Worm (Caenorhabditis elegans) whole organism, L2 larva: ENCODE data around the gene D2045.7.

Source experiments
- Y55F3AM.14 ChIP-seq: fragments of 200-800 bp; sonication (Bioruptor generic); optimal IDR thresholded peaks from 2 replicates; lab custom pipeline; 2018; ENCODE audit warnings: mild to moderate bottlenecking, missing genetic modification characterization, missing compliant biosample characterization
- alr-1 ChIP-seq: fragments of 150-350 bp; optimal IDR thresholded peaks from 2 replicates; lab custom pipeline; 2014; ENCODE audit warnings: missing biosample characterization, missing genetic modification characterization
- egl-27 ChIP-seq: sonication (generic microtip); optimal IDR thresholded peaks from 3 replicates; lab custom pipeline; 2017; ENCODE audit warnings: missing biosample characterization, missing genetic modification reagents, missing genetic modification characterization
- elt-3 ChIP-seq: sonication (generic microtip); optimal IDR thresholded peaks from 2 replicates; lab custom pipeline; 2017; ENCODE audit warnings: missing biosample characterization, missing genetic modification characterization
- nhr-10 ChIP-seq: sonication (generic microtip); optimal IDR thresholded peaks from 2 replicates; lab custom pipeline; 2017; ENCODE audit warnings: missing biosample characterization, missing genetic modification characterization
- snpc-4 ChIP-seq: fragments of 150-350 bp; optimal IDR thresholded peaks from 2 replicates; lab custom pipeline; 2014; ENCODE audit warnings: missing biosample characterization, missing genetic modification characterization

- no peak for TF ChIP-seq elt-3 (tag; lab: Kevin White, UChicago)
- TF ChIP-seq snpc-4 (tag; lab: Kevin White, UChicago) = no peak
- TF ChIP-seq alr-1 (tag; lab: Kevin White, UChicago) = no peak
- TF ChIP-seq nhr-10 (tag; lab: Kevin White, UChicago) = no peak
- no peak for TF ChIP-seq egl-27 (tag; lab: Kevin White, UChicago)
- TF ChIP-seq Y55F3AM.14 = no peak
These were observed 15.6 kb upstream of the D2045.7 start for ce11 chrIII:10463653-10464052.
